Worm (Caenorhabditis elegans) whole organism, mixed stage, embryonic: ENCODE results near the gene degl-1.

Source experiments
- elt-1 ChIP-seq: sonication (generic microtip); optimal IDR thresholded peaks from 2 replicates; lab custom pipeline; 2017; ENCODE audit warnings: missing genetic modification characterization, mild to moderate bottlenecking, missing compliant biosample characterization, antibody characterized with exemption, moderate library complexity, borderline replicate concordance; ENCODE audit not compliant: insufficient read depth
- ham-2 ChIP-seq: fragments of 200-800 bp; sonication (Bioruptor generic); optimal IDR thresholded peaks from 2 replicates; lab custom pipeline; 2018; ENCODE audit warnings: mild to moderate bottlenecking, missing genetic modification characterization, missing compliant biosample characterization
- lin-32 ChIP-seq: fragments of 200-800 bp; sonication (Bioruptor generic); optimal IDR thresholded peaks from 2 replicates; lab custom pipeline; 2018; ENCODE audit warnings: mild to moderate bottlenecking, missing genetic modification characterization, missing compliant biosample characterization
- nhr-12 ChIP-seq: fragments of 150-350 bp; optimal IDR thresholded peaks from 2 replicates; lab custom pipeline; 2014; ENCODE audit warnings: missing biosample characterization, missing genetic modification characterization
- sptf-1 ChIP-seq: sonication (generic microtip); optimal IDR thresholded peaks from 2 replicates; lab custom pipeline; 2017; ENCODE audit warnings: mild to moderate bottlenecking, missing genetic modification characterization, moderate library complexity, missing compliant biosample characterization
- unc-62 ChIP-seq: fragments of 150-350 bp; optimal IDR thresholded peaks from 2 replicates; lab custom pipeline; 2014; ENCODE audit warnings: missing biosample characterization, missing genetic modification reagents, missing genetic modification characterization

DNA sequence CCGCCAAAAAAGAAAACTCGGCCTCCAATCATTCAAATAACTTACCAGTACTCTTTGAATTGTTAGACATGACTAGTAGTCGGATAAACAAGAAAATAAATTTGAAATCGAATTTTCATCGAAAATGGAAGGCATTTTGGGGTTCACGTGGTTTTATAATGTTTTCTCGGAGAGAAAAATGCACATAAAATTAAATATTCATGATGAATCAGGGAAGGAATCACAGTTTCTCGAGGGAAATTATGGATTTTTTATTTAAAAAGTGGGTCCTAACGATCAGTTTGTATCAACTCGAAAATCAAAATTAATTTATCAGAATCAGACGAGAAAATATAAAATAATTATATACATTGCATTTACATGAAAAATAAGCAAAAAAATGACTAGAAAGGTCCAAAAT is 5.9 kb downstream of the degl-1 start, which contains the start of gene Y57G11C.5:
- TF ChIP-seq nhr-12 (tag; lab: Kevin White, UChicago) (no peak), sptf-1 (tag; lab: Kevin White, UChicago) (no peak), elt-1 (no peak), unc-62 (GFP tag; lab: Kevin White, UChicago) (no peak), lin-32 (GFP tag; lab: Kevin White, UChicago) (no peak), ham-2 (GFP tag; lab: Kevin White, UChicago) (no peak)
